Fruit fly (Drosophila melanogaster) S2 (cell line): ENCODE results near the gene CG14142.
"Not testable (repeated sequence)": the region's sequence is repeated elsewhere in the genome, so short reads cannot be mapped to it uniquely, and the experiment has no call there.

Experiments
- CG8478 ChIP-seq: fragments of >200 bp; optimal IDR thresholded peaks from 2 replicates; lab custom pipeline; 2018
- CTCF ChIP-seq, 2 experiments: fragments of >200 bp; optimal IDR thresholded peaks; 2 replicates each; lab custom pipeline; 2018

Gene CG14142

dm6 chr3L:11173049-11173564, at the start of gene CG14142:
TSS of gene CG14142 (plus strand) at chr3L:11173514.
- no peak for TF ChIP-seq CG8478 (lab: Kevin White, UChicago)
- no peak for TF ChIP-seq CTCF (optimal IDR thresholded peaks at IDR 0.05; lab: Kevin White, UChicago)

- TF ChIP-seq CG8478 (lab: Kevin White, UChicago): no peak
- TF ChIP-seq CTCF (optimal IDR thresholded peaks at IDR 0.05; lab: Kevin White, UChicago): no peak
These were observed 49.6 kb upstream of the CG14142 start for dm6 chr3L:11123598-11124284.

- TF ChIP-seq CTCF (optimal IDR thresholded peaks at IDR 0.05; lab: Kevin White, UChicago) (no peak), CG8478 (lab: Kevin White, UChicago) (no peak)
These were observed 48.9 kb upstream of the CG14142 start for dm6 chr3L:11124439-11124838.

dm6 chr3L:11124841-11125240, 48.5 kb upstream of the CG14142 start:
- TF ChIP-seq CTCF (optimal IDR thresholded peaks at IDR 0.05; lab: Kevin White, UChicago) (no peak), CG8478 (lab: Kevin White, UChicago) (no peak)

dm6 chr3L:11125636-11126532, 47.4 kb upstream of the CG14142 start:
- no peak for TF ChIP-seq CG8478 (lab: Kevin White, UChicago)
- TF ChIP-seq CTCF (optimal IDR thresholded peaks at IDR 0.05; lab: Kevin White, UChicago): no peak

dm6 chr3L:11130535-11130934, 42.8 kb upstream of the CG14142 start, which contains the start of gene nol:
TSS of gene nol (plus strand) at chr3L:11130835.
- no peak for TF ChIP-seq CG8478 (lab: Kevin White, UChicago)
- TF ChIP-seq CTCF (optimal IDR thresholded peaks at IDR 0.05; lab: Kevin White, UChicago): no peak

- TF ChIP-seq CTCF (optimal IDR thresholded peaks at IDR 0.05; lab: Kevin White, UChicago); CG8478 (lab: Kevin White, UChicago): not testable (repeated sequence)
These were observed 41.3 kb upstream of the CG14142 start, which contains the start of gene CG32074 for dm6 chr3L:11132055-11132454. TSS of gene CG32074 (minus strand) at chr3L:11132322.

dm6 chr3L:11134886-11135285, 38.4 kb upstream of the CG14142 start, which contains the start of gene CG14143:
TSS of gene CG14143 (plus strand) at chr3L:11134987.
- not testable (repeated sequence) for TF ChIP-seq CTCF (optimal IDR thresholded peaks at IDR 0.05; lab: Kevin White, UChicago); CG8478 (lab: Kevin White, UChicago)

- TF ChIP-seq CTCF (optimal IDR thresholded peaks at IDR 0.05; lab: Kevin White, UChicago): no peak
- TF ChIP-seq CG8478 (lab: Kevin White, UChicago): no peak
These were observed 37.5 kb upstream of the CG14142 start, which contains the start of gene IRSp53 for dm6 chr3L:11135846-11136245. TSS of gene IRSp53 (plus strand) at chr3L:11136049.

- TF ChIP-seq CTCF (optimal IDR thresholded peaks at IDR 0.05; lab: Kevin White, UChicago): no peak
- no peak for TF ChIP-seq CG8478 (lab: Kevin White, UChicago)
These were observed 37.0 kb upstream of the CG14142 start for dm6 chr3L:11136349-11136748.

dm6 chr3L:11138862-11139261, 34.5 kb upstream of the CG14142 start:
- TF ChIP-seq CG8478 (lab: Kevin White, UChicago): no peak
- TF ChIP-seq CTCF (optimal IDR thresholded peaks at IDR 0.05; lab: Kevin White, UChicago): no peak

- TF ChIP-seq CTCF (optimal IDR thresholded peaks at IDR 0.05; lab: Kevin White, UChicago): no peak
- TF ChIP-seq CG8478 (lab: Kevin White, UChicago): no peak
These were observed 28.2 kb upstream of the CG14142 start for dm6 chr3L:11145065-11145464.

dm6 chr3L:11147675-11148074, 25.6 kb upstream of the CG14142 start:
- TF ChIP-seq CG8478 (lab: Kevin White, UChicago): no peak
- no peak for TF ChIP-seq CTCF (optimal IDR thresholded peaks at IDR 0.05; lab: Kevin White, UChicago)

dm6 chr3L:11148478-11149251, 24.6 kb upstream of the CG14142 start:
- TF ChIP-seq CG8478 (lab: Kevin White, UChicago) (no peak), CTCF (optimal IDR thresholded peaks at IDR 0.05; lab: Kevin White, UChicago) (no peak)
